Worm (Caenorhabditis elegans) whole organism, L1 larva: Measurements from ENCODE around the gene cest-2.2.

Experiments
- alr-1 ChIP-seq: fragments of 200-800 bp; sonication (Bioruptor generic); optimal IDR thresholded peaks from 2 replicates; lab custom pipeline; 2018; ENCODE audit warnings: borderline replicate concordance, mild to moderate bottlenecking, missing genetic modification characterization, missing compliant biosample characterization
- aly-2 ChIP-seq: fragments of 150-350 bp; optimal IDR thresholded peaks from 2 replicates; lab custom pipeline; 2014; ENCODE audit warnings: missing biosample characterization, missing genetic modification characterization
- blmp-1 ChIP-seq: fragments of 150-350 bp; optimal IDR thresholded peaks from 2 replicates; lab custom pipeline; 2014; ENCODE audit warnings: missing biosample characterization, missing genetic modification characterization
- ceh-82 ChIP-seq, 3 experiments: fragments of 150-350 bp in 1 of 3; sonication (generic microtip) in 2 of 3; optimal IDR thresholded peaks; 2 replicates each; lab custom pipeline; 2014 to 2017; ENCODE audit warnings: missing biosample characterization in 3 of 3, missing genetic modification characterization in 3 of 3
- ceh-88 ChIP-seq: fragments of 200-800 bp; sonication (Bioruptor generic); IDR thresholded peaks from 2 replicates; pipeline ENCODE4 v1.3.6; 2022; ENCODE audit warnings: missing genetic modification characterization, missing compliant biosample characterization
- ceh-90 ChIP-seq: sonication (generic microtip); optimal IDR thresholded peaks from 2 replicates; lab custom pipeline; 2016; ENCODE audit warnings: missing genetic modification characterization, missing compliant biosample characterization
- dsc-1 ChIP-seq: sonication (generic microtip); optimal IDR thresholded peaks from 2 replicates; lab custom pipeline; 2016; ENCODE audit warnings: mild to moderate bottlenecking, missing genetic modification characterization, missing compliant biosample characterization
- efl-1 ChIP-seq, 4 experiments: fragments of 150-350 bp; optimal IDR thresholded peaks in 3 of 4; peaks in 1 of 4; 1 replicate in 1 of 4; 2 replicates in 3 of 4; lab custom pipeline; 2014; ENCODE audit warnings: missing biosample characterization in 2 of 4, missing genetic modification characterization in 2 of 4, missing genetic modification reagents in 2 of 4
- efl-3 ChIP-seq: fragments of 200-800 bp; sonication (Bioruptor generic); optimal IDR thresholded peaks from 2 replicates; lab custom pipeline; 2018; ENCODE audit warnings: mild to moderate bottlenecking, missing genetic modification characterization, missing compliant biosample characterization
- egl-27 ChIP-seq, 2 experiments: fragments of 150-350 bp in 1 of 2; sonication (generic microtip); optimal IDR thresholded peaks; 3 replicates each; lab custom pipeline; 2017 to 2018; ENCODE audit warnings: missing biosample characterization in 2 of 2, missing genetic modification characterization in 2 of 2, missing genetic modification reagents in 2 of 2
- ets-5 ChIP-seq: fragments of 200-800 bp; sonication (Bioruptor generic); IDR thresholded peaks from 2 replicates; pipeline ENCODE4 v1.3.6; 2022; ENCODE audit warnings: missing genetic modification characterization, missing compliant biosample characterization
- fkh-10 ChIP-seq: sonication (generic microtip); optimal IDR thresholded peaks from 2 replicates; lab custom pipeline; 2017; ENCODE audit warnings: missing biosample characterization, missing genetic modification reagents, missing genetic modification characterization
- fkh-4 ChIP-seq: sonication (generic microtip); optimal IDR thresholded peaks from 2 replicates; lab custom pipeline; 2016; ENCODE audit warnings: missing compliant biosample characterization, missing genetic modification characterization, borderline replicate concordance
- fkh-8 ChIP-seq: sonication (generic microtip); optimal IDR thresholded peaks from 2 replicates; lab custom pipeline; 2016; ENCODE audit warnings: mild to moderate bottlenecking, missing genetic modification characterization, missing compliant biosample characterization
- fos-1 ChIP-seq: fragments of 150-350 bp; optimal IDR thresholded peaks from 2 replicates; lab custom pipeline; 2014; ENCODE audit warnings: missing biosample characterization, missing genetic modification characterization
- grh-1 ChIP-seq: fragments of 200-800 bp; sonication (Bioruptor generic); IDR thresholded peaks from 2 replicates; pipeline ENCODE4 v1.3.6; 2022; ENCODE audit warnings: missing genetic modification reagents, missing genetic modification characterization, missing compliant biosample characterization
- hlh-17 ChIP-seq: fragments of 200-800 bp; sonication (Bioruptor generic); optimal IDR thresholded peaks from 2 replicates; lab custom pipeline; 2018; ENCODE audit warnings: missing genetic modification characterization, mild to moderate bottlenecking, missing compliant biosample characterization, moderate library complexity, borderline replicate concordance
- hlh-4 ChIP-seq: sonication (generic microtip); optimal IDR thresholded peaks from 2 replicates; lab custom pipeline; 2016; ENCODE audit warnings: mild to moderate bottlenecking, missing genetic modification characterization, missing compliant biosample characterization
- isw-1 ChIP-seq: fragments of 200-800 bp; sonication (Bioruptor generic); IDR thresholded peaks from 2 replicates; pipeline ENCODE4 v1.3.6; 2022; ENCODE audit warnings: missing genetic modification characterization, missing compliant biosample characterization
- lin-13 ChIP-seq: fragments of 150-350 bp; optimal IDR thresholded peaks from 2 replicates; lab custom pipeline; 2014; ENCODE audit warnings: missing biosample characterization, missing genetic modification reagents, missing genetic modification characterization
- lin-14 ChIP-seq: fragments of 200-800 bp; sonication (Bioruptor generic); optimal IDR thresholded peaks from 2 replicates; lab custom pipeline; 2018; ENCODE audit warnings: mild to moderate bottlenecking, missing genetic modification characterization, moderate library complexity, missing compliant biosample characterization
- lin-35 ChIP-seq, 2 experiments: fragments of 150-350 bp; optimal IDR thresholded peaks; 2 replicates each; lab custom pipeline; 2014; ENCODE audit warnings: missing biosample characterization in 2 of 2, missing genetic modification characterization in 2 of 2, missing genetic modification reagents in 2 of 2
- lin-39 ChIP-seq: fragments of 150-350 bp; optimal IDR thresholded peaks from 2 replicates; lab custom pipeline; 2014; ENCODE audit warnings: missing biosample characterization, missing genetic modification reagents, missing genetic modification characterization
- mab-9 ChIP-seq: fragments of 200-800 bp; sonication (Bioruptor generic); IDR thresholded peaks from 2 replicates; pipeline ENCODE4 v1.3.6; 2022; ENCODE audit warnings: missing genetic modification reagents, missing genetic modification characterization, missing compliant biosample characterization
- mep-1 ChIP-seq: fragments of 150-350 bp; optimal IDR thresholded peaks from 2 replicates; lab custom pipeline; 2014; ENCODE audit warnings: missing biosample characterization, missing genetic modification characterization
- nhr-237 ChIP-seq: fragments of 150-350 bp; optimal IDR thresholded peaks from 2 replicates; lab custom pipeline; 2014; ENCODE audit warnings: missing biosample characterization, missing genetic modification characterization
- nhr-28 ChIP-seq: fragments of 150-350 bp; optimal IDR thresholded peaks from 2 replicates; lab custom pipeline; 2014; ENCODE audit warnings: missing biosample characterization, missing genetic modification characterization
- nhr-47 ChIP-seq: sonication (generic microtip); optimal IDR thresholded peaks from 2 replicates; lab custom pipeline; 2016; ENCODE audit warnings: mild to moderate bottlenecking, missing genetic modification characterization, moderate library complexity, missing compliant biosample characterization
- nhr-71 ChIP-seq: sonication (generic microtip); optimal IDR thresholded peaks from 2 replicates; lab custom pipeline; 2016; ENCODE audit warnings: mild to moderate bottlenecking, missing genetic modification characterization, moderate library complexity, missing compliant biosample characterization
- nhr-85 ChIP-seq: sonication (generic microtip); peaks from one replicate; lab custom pipeline; 2016; ENCODE audit warnings: missing genetic modification characterization, inconsistent platforms, missing compliant biosample characterization
- pag-3 ChIP-seq: sonication (generic microtip); optimal IDR thresholded peaks from 2 replicates; lab custom pipeline; 2017; ENCODE audit warnings: missing genetic modification characterization, mild to moderate bottlenecking, missing compliant biosample characterization, antibody characterized with exemption, borderline replicate concordance; ENCODE audit not compliant: insufficient read depth
- pax-3 ChIP-seq: fragments of 200-800 bp; sonication (Bioruptor generic); optimal IDR thresholded peaks from 2 replicates; lab custom pipeline; 2018; ENCODE audit warnings: mild to moderate bottlenecking, missing genetic modification characterization, moderate library complexity, missing compliant biosample characterization
- pqm-1 ChIP-seq: sonication (generic microtip); optimal IDR thresholded peaks from 3 replicates; lab custom pipeline; 2017; ENCODE audit warnings: missing biosample characterization, missing genetic modification characterization
- skn-1 ChIP-seq: fragments of 150-350 bp; optimal IDR thresholded peaks from 2 replicates; lab custom pipeline; 2014; ENCODE audit warnings: missing biosample characterization, missing genetic modification characterization
- snpc-4 ChIP-seq: fragments of 150-350 bp; optimal IDR thresholded peaks from 2 replicates; lab custom pipeline; 2014; ENCODE audit warnings: missing biosample characterization, missing genetic modification characterization
- snu-23 ChIP-seq: sonication (generic microtip); optimal IDR thresholded peaks from 2 replicates; lab custom pipeline; 2016; ENCODE audit warnings: missing genetic modification characterization, missing compliant biosample characterization
- swsn-7 ChIP-seq: sonication (generic microtip); optimal IDR thresholded peaks from 2 replicates; lab custom pipeline; 2016; ENCODE audit warnings: missing genetic modification characterization, missing compliant biosample characterization
- tbx-2 ChIP-seq: sonication (generic microtip); optimal IDR thresholded peaks from 2 replicates; lab custom pipeline; 2016; ENCODE audit warnings: missing genetic modification characterization, missing compliant biosample characterization
- unc-62 ChIP-seq: fragments of 150-350 bp; optimal IDR thresholded peaks from 2 replicates; lab custom pipeline; 2014; ENCODE audit warnings: missing biosample characterization, missing genetic modification reagents, missing genetic modification characterization
- unc-86 ChIP-seq: sonication (generic microtip); optimal IDR thresholded peaks from 2 replicates; lab custom pipeline; 2016; ENCODE audit warnings: missing genetic modification characterization, missing compliant biosample characterization
- zag-1 ChIP-seq: fragments of 150-350 bp; optimal IDR thresholded peaks from 2 replicates; lab custom pipeline; 2014; ENCODE audit warnings: missing biosample characterization, missing genetic modification characterization

The cest-2.2 gene

ce11 chrV:14179947-14180346 lies 4.8 kb upstream of the cest-2.2 start, which contains the start of gene ZC376.8:
Gene ZC376.8, plus strand, starts transcription at chrV:14180247.
- TF ChIP-seq nhr-71 (tag; lab: Kevin White, UChicago) (no peak), fkh-8 (tag; lab: Kevin White, UChicago) (no peak), snu-23 (GFP tag; lab: Kevin White, UChicago) (no peak), ceh-82 (tag; optimal IDR thresholded peaks at IDR 0.05; lab: Kevin White, UChicago) (no peak), ceh-90 (tag; lab: Kevin White, UChicago) (no peak), lin-39 (tag; lab: Kevin White, UChicago) (no peak), hlh-17 (no peak), isw-1 (no peak), grh-1 (no peak)
- TF ChIP-seq, all 84 proteins: peak for 0

DNA sequence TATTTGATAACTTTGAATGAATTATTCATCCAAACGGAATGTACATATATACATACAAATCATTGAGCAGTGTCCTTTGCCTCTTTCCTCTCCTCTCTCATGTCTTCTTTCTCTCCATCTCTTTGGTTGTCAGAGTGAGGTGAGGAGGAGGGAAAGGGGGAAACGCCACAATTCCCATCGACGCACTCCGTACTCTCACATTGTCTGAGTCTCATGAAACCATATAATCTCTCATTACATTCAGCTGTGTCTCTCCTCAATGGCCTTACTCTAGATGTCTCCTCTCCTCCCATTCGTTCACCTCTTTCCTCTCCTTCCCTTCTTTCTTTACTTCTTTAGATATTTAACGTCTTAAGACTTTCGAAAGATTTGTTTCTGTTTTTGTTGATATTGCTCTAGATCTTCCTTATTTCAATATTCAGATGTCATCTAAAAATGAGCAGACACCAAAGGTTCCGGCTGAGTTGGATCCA lies 2.5 kb upstream of the cest-2.2 start, which contains the start of gene ceh-74:
TSS of gene ceh-74 (plus strand) at position 423 of the 473 bp plus-strand sequence.
- TF ChIP-seq fkh-10 (GFP tag; lab: Kevin White, UChicago) (no peak), hlh-4 (tag; lab: Kevin White, UChicago) (no peak), pqm-1 (tag; lab: Kevin White, UChicago) (no peak), swsn-7 (tag; lab: Kevin White, UChicago) (peak; percentile 12), nhr-85 (tag; lab: Kevin White, UChicago) (peak; percentile 28), lin-13 (GFP tag; lab: Kevin White, UChicago) (no peak), unc-86 (tag; lab: Kevin White, UChicago) (peak; percentile 16), zag-1 (tag; lab: Kevin White, UChicago) (no peak), ceh-88 (GFP tag; lab: Robert Waterston, UW) (no peak), pax-3 (tag; lab: Kevin White, UChicago) (no peak), nhr-28 (tag; lab: Kevin White, UChicago) (no peak), fkh-4 (tag; lab: Kevin White, UChicago) (no peak), mab-9 (GFP tag; lab: Robert Waterston, UW) (no peak), lin-35 (GFP tag; optimal IDR thresholded peaks at IDR 0.05; lab: Kevin White, UChicago) (peak in 1 of 2 experiments; percentile 31), ceh-90 (tag; lab: Kevin White, UChicago) (no peak), skn-1 (tag; lab: Kevin White, UChicago) (no peak), fkh-8 (tag; lab: Kevin White, UChicago) (no peak), aly-2 (tag; lab: Kevin White, UChicago) (no peak), mep-1 (peak; percentile 42), snu-23 (GFP tag; lab: Kevin White, UChicago) (no peak), lin-39 (tag; lab: Kevin White, UChicago) (no peak), nhr-71 (tag; lab: Kevin White, UChicago) (no peak), nhr-237 (tag; lab: Kevin White, UChicago) (no peak), efl-1 (optimal IDR thresholded peaks at IDR 0.05; lab: Kevin White, UChicago) (peak; percentile 36 to 44), efl-1 (GFP tag; optimal IDR thresholded peaks at IDR 0.05 in 1 of 2; lab: Kevin White, UChicago) (no peak), ets-5 (GFP tag; lab: Robert Waterston, UW) (no peak), lin-14 (peak; percentile 61), dsc-1 (no peak), snpc-4 (tag; lab: Kevin White, UChicago) (no peak), pag-3 (tag; lab: Kevin White, UChicago) (no peak), tbx-2 (no peak)
- TF ChIP-seq, all 84 proteins: peak for 7

DNA sequence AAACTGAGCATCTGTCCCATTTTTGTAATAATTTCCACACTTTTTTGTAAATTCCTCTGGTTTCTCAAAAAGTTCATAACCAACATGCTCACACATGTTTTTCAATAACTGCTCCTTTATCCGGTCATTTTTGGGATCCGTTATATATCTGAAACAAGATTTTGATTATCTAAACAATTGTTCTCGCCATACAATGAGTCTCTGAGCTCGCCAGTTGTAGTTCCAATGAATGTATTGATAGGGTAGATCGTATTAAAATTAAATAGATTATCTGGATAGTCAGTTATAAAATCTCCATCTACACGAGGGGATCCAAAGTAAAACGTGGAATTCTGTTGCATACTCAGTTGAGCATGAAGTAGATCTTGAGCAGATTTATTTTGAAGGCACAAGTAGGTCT lies 1.4 kb upstream of the cest-2.2 start:
- no peak for TF ChIP-seq ceh-88 (GFP tag; lab: Robert Waterston, UW)
- no peak for TF ChIP-seq dsc-1
- no peak for TF ChIP-seq efl-3 (GFP tag; lab: Kevin White, UChicago)
- no peak for TF ChIP-seq blmp-1 (tag; lab: Kevin White, UChicago)
- no peak for TF ChIP-seq fkh-4 (tag; lab: Kevin White, UChicago)
- TF ChIP-seq alr-1 (tag; lab: Kevin White, UChicago): no peak
- no peak for TF ChIP-seq egl-27 (tag; optimal IDR thresholded peaks at IDR 0.05; lab: Kevin White, UChicago)
- TF ChIP-seq nhr-237 (tag; lab: Kevin White, UChicago): no peak
- no peak for TF ChIP-seq fos-1 (tag; lab: Kevin White, UChicago)
- no peak for TF ChIP-seq unc-62 (GFP tag; lab: Kevin White, UChicago)
- no peak for TF ChIP-seq lin-39 (tag; lab: Kevin White, UChicago)
- TF ChIP-seq nhr-47: no peak
- TF ChIP-seq, all 84 proteins: peak for 0
